Fruit fly (Drosophila melanogaster) S2 (cell line): Measurements from ENCODE around the gene pum.

Experiments
- CG8478 ChIP-seq: fragments of >200 bp; optimal IDR thresholded peaks from 2 replicates; lab custom pipeline; 2018
- CTCF ChIP-seq, 2 experiments: fragments of >200 bp; optimal IDR thresholded peaks; 2 replicates each; lab custom pipeline; 2018

DNA sequence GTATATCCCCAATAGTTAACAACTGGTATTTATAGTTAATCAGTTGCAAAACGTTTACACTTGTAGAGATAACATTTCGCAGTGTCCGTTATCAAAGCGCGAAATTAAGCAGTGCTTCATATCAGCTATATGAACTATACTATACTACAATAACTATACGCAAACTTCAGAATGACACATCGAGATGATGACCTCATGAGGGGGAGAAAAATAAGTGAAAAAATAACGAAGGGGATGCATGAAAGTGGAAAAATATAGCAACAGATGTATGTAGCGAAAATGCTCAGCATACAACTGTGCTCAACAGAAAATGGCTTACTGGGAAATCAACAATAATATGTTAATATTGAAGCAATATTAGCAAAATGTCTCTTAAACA, 206.7 kb downstream of the pum start:
- TF ChIP-seq CG8478 (lab: Kevin White, UChicago) (no peak), CTCF (optimal IDR thresholded peaks at IDR 0.05; lab: Kevin White, UChicago) (no peak)
